Fruit fly (Drosophila melanogaster): ENCODE results near the gene CG13312.

The CG13312 gene

dm6 chr3L:8763037-8763454, 44.0 kb downstream of the CG13312 start (continued):
- no peak for TF ChIP-seq CG13894 (tag; optimal IDR thresholded peaks at IDR 0.05)
- TF ChIP-seq Hr3 (GFP tag; optimal IDR thresholded peaks at IDR 0.05) = peak; percentile 17
- no peak for TF ChIP-seq CG8290 (GFP tag; optimal IDR thresholded peaks at IDR 0.05)
- peak in 1 of 2 experiments; percentile 31 for TF ChIP-seq CG8290 (tag; optimal IDR thresholded peaks at IDR 0.05)
- peak; percentile 28 for TF ChIP-seq CG8944 (GFP tag; optimal IDR thresholded peaks at IDR 0.05)
- TF ChIP-seq btn (GFP tag; optimal IDR thresholded peaks at IDR 0.05) = no peak
- TF ChIP-seq pros (GFP tag; optimal IDR thresholded peaks at IDR 0.05) = no peak
- TF ChIP-seq Asciz (GFP tag; optimal IDR thresholded peaks at IDR 0.05) = no peak
- TF ChIP-seq CG10431 (GFP tag; optimal IDR thresholded peaks at IDR 0.05) = no peak
- TF ChIP-seq CG1529 (GFP tag; optimal IDR thresholded peaks at IDR 0.05) = no peak
- TF ChIP-seq B-H2 (GFP tag; optimal IDR thresholded peaks at IDR 0.05) = no peak
- TF ChIP-seq CG2889 (GFP tag; IDR thresholded peaks at IDR 0.05) = no peak
- TF ChIP-seq CG14441 (GFP tag; IDR thresholded peaks at IDR 0.05) = peak; percentile 74
- TF ChIP-seq Dfd (GFP tag; optimal IDR thresholded peaks at IDR 0.05) = no peak
- no peak for TF ChIP-seq bigmax (GFP tag; optimal IDR thresholded peaks at IDR 0.05)
- TF ChIP-seq CG11723 (GFP tag; optimal IDR thresholded peaks at IDR 0.05) = no peak
- TF ChIP-seq CG6765 (GFP tag; optimal IDR thresholded peaks at IDR 0.05) = no peak
- 0 out of 2 replicates have a peak, but pooled peaks have one; percentile 33 for TF ChIP-seq ranshi (GFP tag; IDR thresholded peaks at IDR 0.05)
- no peak for TF ChIP-seq exex (tag; optimal IDR thresholded peaks at IDR 0.05)
- TF ChIP-seq CG8089 (GFP tag; optimal IDR thresholded peaks at IDR 0.05) = no peak
- 0 out of 3 replicates have a peak, but pooled peaks have one; percentile 62 for TF ChIP-seq CG3726 (GFP tag; IDR thresholded peaks at IDR 0.05)
- TF ChIP-seq Gsc (GFP tag; IDR thresholded peaks at IDR 0.05) = no peak
- no peak for TF ChIP-seq Dp (GFP tag; optimal IDR thresholded peaks at IDR 0.05)
- TF ChIP-seq Optix (GFP tag; IDR thresholded peaks at IDR 0.05) = no peak
- TF ChIP-seq peb (GFP tag; IDR thresholded peaks at IDR 0.05) = no peak
- no peak for TF ChIP-seq nerfin-2 (GFP tag; IDR thresholded peaks at IDR 0.05; ENCODE audit: partially characterized antibody)
- peak; percentile 16 for TF ChIP-seq CG9609 (GFP tag; optimal IDR thresholded peaks at IDR 0.05)
- peak; percentile 56; the same call in 1 of the 3 replicates for TF ChIP-seq H15 (GFP tag; IDR thresholded peaks at IDR 0.05)
- no peak for TF ChIP-seq CG13123 (GFP tag; optimal IDR thresholded peaks at IDR 0.05)
- TF ChIP-seq CG8359 (GFP tag; optimal IDR thresholded peaks at IDR 0.05; ENCODE audit: borderline replicate concordance) = no peak
- no peak for TF ChIP-seq tx (GFP tag; optimal IDR thresholded peaks at IDR 0.05)
- TF ChIP-seq CG16813 (GFP tag; IDR thresholded peaks at IDR 0.05; ENCODE audit: partially characterized antibody) = peak; percentile 40; the same call in 1 of the 3 replicates
- no peak for TF ChIP-seq tap (tag; optimal IDR thresholded peaks at IDR 0.05)
- TF ChIP-seq CG2116 (GFP tag; optimal IDR thresholded peaks at IDR 0.05) = no peak
- no peak for TF ChIP-seq CG3281 (GFP tag; optimal IDR thresholded peaks at IDR 0.05)
- TF ChIP-seq Lim3 (GFP tag; IDR thresholded peaks at IDR 0.05) = no peak
- no peak for TF ChIP-seq cas (GFP tag; IDR thresholded peaks at IDR 0.05)
- TF ChIP-seq salm (tag; optimal IDR thresholded peaks at IDR 0.05) = no peak
- TF ChIP-seq CG32772 (GFP tag; IDR thresholded peaks at IDR 0.05) = peak; percentile 54
- TF ChIP-seq CG9932 (GFP tag; IDR thresholded peaks at IDR 0.05) = peak; percentile 64
- TF ChIP-seq Ptx1 (GFP tag; IDR thresholded peaks at IDR 0.05) = peak; percentile 68
- no peak for TF ChIP-seq CG12104 (GFP tag; optimal IDR thresholded peaks at IDR 0.05)
- no peak for TF ChIP-seq sc (optimal IDR thresholded peaks at IDR 0.05)
- no peak for TF ChIP-seq sc (GFP tag; optimal IDR thresholded peaks at IDR 0.05)
- no peak for TF ChIP-seq twi (tag; optimal IDR thresholded peaks at IDR 0.05)
- peak; percentile 1 for TF ChIP-seq CG18262 (tag; optimal IDR thresholded peaks at IDR 0.05)
- peak; percentile 39 for TF ChIP-seq Hsf (GFP tag; optimal IDR thresholded peaks at IDR 0.05)
- no peak for TF ChIP-seq CG4617 (GFP tag; optimal IDR thresholded peaks at IDR 0.05; ENCODE audit: borderline replicate concordance)
- TF ChIP-seq CG3838 (GFP tag; optimal IDR thresholded peaks at IDR 0.05) = no peak
- no peak for TF ChIP-seq CG11093 (GFP tag; IDR thresholded peaks at IDR 0.05)
- TF ChIP-seq CG18011 (GFP tag; optimal IDR thresholded peaks at IDR 0.05) = no peak
- no peak for TF ChIP-seq CG14965 (GFP tag; optimal IDR thresholded peaks at IDR 0.05; ENCODE audit: borderline replicate concordance)
